Worm (Caenorhabditis elegans): Measurements from ENCODE around the gene T19H12.6.

ce11 chrV:4903696-4904095 lies 26.2 kb upstream of the T19H12.6 start, which contains the start of gene ugt-8:
- TF ChIP-seq mdl-1 (tag; optimal IDR thresholded peaks at IDR 0.05) (no peak), jun-1 (tag; optimal IDR thresholded peaks at IDR 0.05) (no peak), ceh-16 (tag; optimal IDR thresholded peaks at IDR 0.05) (no peak), nhr-23 (tag; optimal IDR thresholded peaks at IDR 0.05) (no peak), ama-1 (optimal IDR thresholded peaks at IDR 0.05) (no peak), elt-3 (tag; optimal IDR thresholded peaks at IDR 0.05) (no peak), lin-39 (tag; optimal IDR thresholded peaks at IDR 0.05) (no peak), unc-62 (GFP tag; optimal IDR thresholded peaks at IDR 0.05) (no peak), skn-1 (tag; optimal IDR thresholded peaks at IDR 0.05) (no peak)
